Fruit fly (Drosophila melanogaster) whole organism, prepupa: ENCODE measurements around the gene CG42716.

Experiments
- CG11294 ChIP-seq: fragments of 200-800 bp; sonication (Bioruptor generic); IDR thresholded peaks from 2 replicates; pipeline ENCODE4 v1.3.6; 2022; ENCODE audit warnings: missing biosample characterization, missing genetic modification characterization
- CG11762 ChIP-seq: fragments of 200-800 bp; sonication (Bioruptor generic); optimal IDR thresholded peaks from 3 replicates; lab custom pipeline; 2016; ENCODE audit warnings: missing biosample characterization, missing genetic modification characterization; ENCODE audit not compliant: insufficient read depth
- CG1621 ChIP-seq: fragments of 200-800 bp; sonication (Bioruptor generic); optimal IDR thresholded peaks from 3 replicates; lab custom pipeline; 2018; ENCODE audit warnings: missing biosample characterization, mild to moderate bottlenecking, missing genetic modification characterization
- CG16779 ChIP-seq: fragments of 200-800 bp; sonication (Bioruptor generic); optimal IDR thresholded peaks from 3 replicates; lab custom pipeline; 2017; ENCODE audit warnings: missing biosample characterization, mild to moderate bottlenecking, missing genetic modification characterization
- CG3032 ChIP-seq: fragments of 200-800 bp; optimal IDR thresholded peaks from 2 replicates; lab custom pipeline; 2019; ENCODE audit warnings: missing biosample characterization, mild to moderate bottlenecking, missing genetic modification characterization, moderate library complexity
- CG34406 ChIP-seq: fragments of 200-800 bp; sonication (Bioruptor generic); optimal IDR thresholded peaks from 3 replicates; lab custom pipeline; 2016; ENCODE audit warnings: missing biosample characterization, missing genetic modification characterization
- CG4318 ChIP-seq: fragments of 200-800 bp; sonication (Bioruptor generic); optimal IDR thresholded peaks from 3 replicates; lab custom pipeline; 2017; ENCODE audit warnings: missing biosample characterization, mild to moderate bottlenecking, missing genetic modification characterization
- CG6276 ChIP-seq: fragments of 200-800 bp; sonication (Bioruptor generic); optimal IDR thresholded peaks from 2 replicates; lab custom pipeline; 2017; ENCODE audit warnings: missing biosample characterization, mild to moderate bottlenecking, missing genetic modification characterization
- CG6792 ChIP-seq: fragments of 200-800 bp; sonication (Bioruptor generic); optimal IDR thresholded peaks from 3 replicates; lab custom pipeline; 2016; ENCODE audit warnings: missing biosample characterization, missing genetic modification characterization
- CG6854 ChIP-seq: fragments of 200-800 bp; sonication (Bioruptor generic); optimal IDR thresholded peaks from 2 replicates; lab custom pipeline; 2017; ENCODE audit warnings: missing biosample characterization, mild to moderate bottlenecking, missing genetic modification characterization
- CG7368 ChIP-seq: fragments of 200-800 bp; sonication (Bioruptor generic); optimal IDR thresholded peaks from 3 replicates; lab custom pipeline; 2016; ENCODE audit warnings: missing biosample characterization, missing genetic modification characterization
- CG8632 ChIP-seq: fragments of 200-800 bp; sonication (Bioruptor generic); optimal IDR thresholded peaks from 3 replicates; lab custom pipeline; 2016; ENCODE audit warnings: missing biosample characterization, missing genetic modification characterization
- Eip75B ChIP-seq: fragments of 200-800 bp; sonication (Bioruptor generic); optimal IDR thresholded peaks from 3 replicates; lab custom pipeline; 2016; ENCODE audit warnings: missing biosample characterization, missing genetic modification characterization
- Eip93F ChIP-seq: fragments of 200-800 bp; sonication (Bioruptor generic); optimal IDR thresholded peaks from 2 replicates; lab custom pipeline; 2016; ENCODE audit warnings: missing biosample characterization, mild to moderate bottlenecking, missing genetic modification characterization
- Ets21C ChIP-seq: fragments of 200-800 bp; sonication (Bioruptor generic); optimal IDR thresholded peaks from 3 replicates; lab custom pipeline; 2016; ENCODE audit warnings: missing biosample characterization, missing genetic modification characterization
- Gug ChIP-seq: fragments of 200-800 bp; sonication (Bioruptor generic); IDR thresholded peaks from 2 replicates; pipeline ENCODE4 v1.3.6; 2022; ENCODE audit warnings: missing biosample characterization, missing genetic modification characterization
- Hr4 ChIP-seq: fragments of 200-800 bp; sonication (Bioruptor generic); optimal IDR thresholded peaks from 3 replicates; lab custom pipeline; 2016; ENCODE audit warnings: missing biosample characterization, missing genetic modification characterization
- Met ChIP-seq: fragments of 200-800 bp; sonication (Bioruptor generic); optimal IDR thresholded peaks from 3 replicates; lab custom pipeline; 2016; ENCODE audit warnings: missing biosample characterization, missing genetic modification characterization
- Smox ChIP-seq: fragments of 200-800 bp; sonication (Bioruptor generic); optimal IDR thresholded peaks from 3 replicates; lab custom pipeline; 2016; ENCODE audit warnings: missing biosample characterization, missing genetic modification characterization
- Sox14 ChIP-seq: fragments of 200-800 bp; sonication (Bioruptor generic); optimal IDR thresholded peaks from 3 replicates; lab custom pipeline; 2016; ENCODE audit warnings: missing biosample characterization, missing genetic modification characterization
- achi ChIP-seq: fragments of 200-800 bp; sonication (Bioruptor generic); optimal IDR thresholded peaks from 3 replicates; lab custom pipeline; 2016; ENCODE audit warnings: missing biosample characterization, missing genetic modification characterization
- acj6 ChIP-seq: fragments of 200-800 bp; sonication (Bioruptor generic); optimal IDR thresholded peaks from 3 replicates; lab custom pipeline; 2016; ENCODE audit warnings: missing biosample characterization, missing genetic modification characterization
- dac ChIP-seq: fragments of 200-800 bp; sonication (Bioruptor generic); optimal IDR thresholded peaks from 2 replicates; lab custom pipeline; 2017; ENCODE audit warnings: missing biosample characterization, mild to moderate bottlenecking, missing genetic modification characterization
- fd59A ChIP-seq: fragments of 200-800 bp; sonication (Bioruptor generic); optimal IDR thresholded peaks from 2 replicates; lab custom pipeline; 2017; ENCODE audit warnings: missing biosample characterization, mild to moderate bottlenecking, missing genetic modification characterization, missing genetic modification reagents
- salr ChIP-seq, 2 experiments: fragments of 200-800 bp; sonication (Bioruptor generic); optimal IDR thresholded peaks; 3 replicates each; lab custom pipeline; 2016 to 2018; ENCODE audit warnings: missing biosample characterization in 2 of 2, missing genetic modification characterization in 2 of 2, mild to moderate bottlenecking in 1 of 2
- svp ChIP-seq: fragments of 200-800 bp; sonication (Bioruptor generic); peaks from one replicate; lab custom pipeline; 2016; ENCODE audit warnings: missing biosample characterization, missing genetic modification characterization

Gene CG42716

dm6 chr3L:16060806-16061600, 27.4 kb downstream of the CG42716 start (continued):
- TF ChIP-seq Smox (GFP tag; lab: Kevin White, UChicago) = no peak
- peak; percentile 62 for TF ChIP-seq Hr4 (GFP tag; lab: Kevin White, UChicago)
- TF ChIP-seq CG16779 = no peak
- TF ChIP-seq CG3032 (tag; lab: Kevin White, UChicago) = no peak
- no peak for TF ChIP-seq dac (GFP tag; lab: Kevin White, UChicago)
- TF ChIP-seq CG4318 (GFP tag; lab: Kevin White, UChicago) = peak; percentile 56
- no peak for TF ChIP-seq Sox14
- TF ChIP-seq CG6276 = peak; percentile 54
- TF ChIP-seq svp = peak; percentile 77

- no peak for TF ChIP-seq CG7368 (GFP tag; lab: Kevin White, UChicago)
- no peak for TF ChIP-seq Eip93F (GFP tag; lab: Kevin White, UChicago)
- TF ChIP-seq CG11762 (GFP tag; lab: Kevin White, UChicago) = no peak
- no peak for TF ChIP-seq CG11294 (GFP tag; lab: Robert Waterston, UW)
- no peak for TF ChIP-seq salr (GFP tag; optimal IDR thresholded peaks at IDR 0.05; lab: Kevin White, UChicago)
- TF ChIP-seq Ets21C = no peak
- no peak for TF ChIP-seq Gug (GFP tag; lab: Robert Waterston, UW)
- no peak for TF ChIP-seq CG1621 (tag; lab: Kevin White, UChicago)
- TF ChIP-seq Met (GFP tag; lab: Kevin White, UChicago) = no peak
Measured at dm6 chr3L:16082251-16082650, 48.7 kb downstream of the CG42716 start, which contains the start of gene CG33258. TSS of gene CG33258 (plus strand) at chr3L:16082551.

dm6 chr3L:16083693-16084092, 50.1 kb downstream of the CG42716 start, which contains the start of gene CG13075:
TSS of gene CG13075 (plus strand) at chr3L:16083993.
- no peak for TF ChIP-seq salr (GFP tag; optimal IDR thresholded peaks at IDR 0.05; lab: Kevin White, UChicago)
- no peak for TF ChIP-seq CG3032 (tag; lab: Kevin White, UChicago)
- no peak for TF ChIP-seq Eip75B (GFP tag; lab: Kevin White, UChicago)
- no peak for TF ChIP-seq acj6 (GFP tag; lab: Kevin White, UChicago)
- TF ChIP-seq CG34406 (GFP tag; lab: Kevin White, UChicago) = no peak
- no peak for TF ChIP-seq achi (GFP tag; lab: Kevin White, UChicago)
- no peak for TF ChIP-seq CG6276
- no peak for TF ChIP-seq CG8632 (GFP tag; lab: Kevin White, UChicago)
- TF ChIP-seq fd59A (GFP tag; lab: Kevin White, UChicago) = no peak
- TF ChIP-seq CG11294 (GFP tag; lab: Robert Waterston, UW) = no peak
- no peak for TF ChIP-seq Hr4 (GFP tag; lab: Kevin White, UChicago)
- TF ChIP-seq CG6854 (GFP tag; lab: Kevin White, UChicago) = no peak
- TF ChIP-seq CG6792 (GFP tag; lab: Kevin White, UChicago) = no peak
- TF ChIP-seq, all 60 proteins: peak for 0
